Fruit fly (Drosophila melanogaster) whole organism, adult: ENCODE data around the gene qless.

Experiments used
- CG11617 ChIP-seq: fragments of 200-800 bp; sonication (Bioruptor generic); optimal IDR thresholded peaks from 2 replicates; lab custom pipeline; 2017; ENCODE audit warnings: mild to moderate bottlenecking, missing biosample characterization, missing genetic modification reagents, missing genetic modification characterization
- CG12768 ChIP-seq: fragments of 200-800 bp; sonication (Bioruptor generic); optimal IDR thresholded peaks from 2 replicates; lab custom pipeline; 2017; ENCODE audit warnings: missing biosample characterization, missing genetic modification characterization, mild to moderate bottlenecking, moderate library complexity, missing genetic modification reagents
- CG14711 ChIP-seq: fragments of 200-800 bp; sonication (Bioruptor generic); optimal IDR thresholded peaks from 2 replicates; lab custom pipeline; 2018; ENCODE audit warnings: missing biosample characterization, mild to moderate bottlenecking, missing genetic modification characterization, moderate library complexity
- CG33017 ChIP-seq: fragments of 200-800 bp; sonication (Bioruptor generic); optimal IDR thresholded peaks from 2 replicates; lab custom pipeline; 2018; ENCODE audit warnings: missing biosample characterization, mild to moderate bottlenecking, missing genetic modification characterization, moderate library complexity
- Hr96 ChIP-seq: fragments of 200-800 bp; sonication (Bioruptor generic); optimal IDR thresholded peaks from 2 replicates; lab custom pipeline; 2016; ENCODE audit warnings: missing biosample characterization, missing genetic modification characterization
- Mnt ChIP-seq: fragments of 200-800 bp; sonication (Bioruptor generic); optimal IDR thresholded peaks from 2 replicates; lab custom pipeline; 2016; ENCODE audit warnings: missing biosample characterization, mild to moderate bottlenecking, missing genetic modification characterization
- bab1 ChIP-seq: fragments of 200-800 bp; sonication (Bioruptor generic); optimal IDR thresholded peaks from 3 replicates; lab custom pipeline; 2019; ENCODE audit warnings: missing biosample characterization, mild to moderate bottlenecking, missing genetic modification characterization, moderate library complexity
- cic ChIP-seq: fragments of 200-800 bp; sonication (Bioruptor generic); optimal IDR thresholded peaks from 2 replicates; lab custom pipeline; 2017; ENCODE audit warnings: missing biosample characterization, mild to moderate bottlenecking, missing genetic modification characterization, moderate library complexity
- cnc ChIP-seq, 2 experiments: fragments of >200 bp; optimal IDR thresholded peaks; 2 replicates each; lab custom pipeline; 2017
- kay ChIP-seq: fragments of 200-800 bp; sonication (Bioruptor generic); peaks from one replicate; lab custom pipeline; 2016; ENCODE audit warnings: missing biosample characterization, missing genetic modification characterization, borderline replicate concordance
- toe ChIP-seq: fragments of 200-800 bp; sonication (Bioruptor generic); optimal IDR thresholded peaks from 2 replicates; lab custom pipeline; 2016; ENCODE audit warnings: missing biosample characterization, missing genetic modification characterization

dm6 chr3R:31243079-31243668 is 9.2 kb downstream of the qless start:
- TF ChIP-seq toe (GFP tag; lab: Kevin White, UChicago) (no peak), kay (GFP tag; lab: Kevin White, UChicago) (no peak), CG33017 (tag; lab: Kevin White, UChicago) (no peak), Mnt (GFP tag; lab: Kevin White, UChicago) (no peak), cnc (optimal IDR thresholded peaks at IDR 0.05; lab: Kevin White, UChicago) (no peak), Hr96 (GFP tag; lab: Kevin White, UChicago) (no peak), CG12768 (GFP tag; lab: Kevin White, UChicago) (no peak), CG11617 (GFP tag; lab: Kevin White, UChicago) (no peak), bab1 (GFP tag; lab: Kevin White, UChicago) (no peak), CG14711 (no peak), cic (GFP tag; lab: Kevin White, UChicago) (no peak)
